Fruit fly (Drosophila melanogaster) whole organism, embryonic: ENCODE data around the gene Sp212.

Experiments used
- CG30403 ChIP-seq: fragments of 200-800 bp; sonication (Bioruptor generic); optimal IDR thresholded peaks from 3 replicates; lab custom pipeline; 2016; ENCODE audit warnings: missing biosample characterization, missing genetic modification characterization
- fu2 ChIP-seq: fragments of 200-800 bp; sonication (Bioruptor generic); optimal IDR thresholded peaks from 2 replicates; lab custom pipeline; 2016; ENCODE audit warnings: missing biosample characterization, missing genetic modification characterization

DNA sequence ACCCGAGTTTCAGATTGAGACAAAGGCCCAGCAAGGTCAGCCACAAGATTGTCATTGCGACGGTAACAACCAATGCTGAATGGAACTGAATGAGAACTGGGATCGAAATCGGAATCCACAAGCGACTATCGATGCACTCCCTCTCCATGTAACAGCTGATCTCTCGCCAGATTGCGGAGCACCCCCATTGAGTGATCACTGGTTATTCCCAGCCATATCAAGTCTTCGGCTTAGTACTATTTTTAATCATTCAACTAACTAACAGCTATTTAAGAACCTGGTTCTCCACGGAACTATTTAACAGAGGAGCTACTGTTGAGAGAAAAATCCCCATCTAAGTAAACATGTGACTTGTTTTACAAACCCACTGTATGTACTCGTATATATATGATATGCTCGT lies 2.7 kb upstream of the Sp212 start, which contains the start of gene CG9631:
- TF ChIP-seq fu2 (no peak), CG30403 (GFP tag; lab: Kevin White, UChicago) (no peak)
